Fruit fly (Drosophila melanogaster) Kc167 (cell line): Measurements from ENCODE around the gene att-ORFB.

Experiments
- Myc ChIP-seq: fragments of >200 bp; optimal IDR thresholded peaks from 2 replicates; lab custom pipeline; 2017; ENCODE audit warnings: missing external identifiers
- Sin3A ChIP-seq: fragments of >200 bp; optimal IDR thresholded peaks from 2 replicates; lab custom pipeline; 2018; ENCODE audit warnings: missing external identifiers
- h ChIP-seq: fragments of >200 bp; optimal IDR thresholded peaks from 3 replicates; lab custom pipeline; 2018; ENCODE audit warnings: missing external identifiers
- psq ChIP-seq: fragments of >200 bp; optimal IDR thresholded peaks from 2 replicates; lab custom pipeline; 2017; ENCODE audit warnings: missing external identifiers
- ttk ChIP-seq: sonication (Bioruptor generic); optimal IDR thresholded peaks from 2 replicates; lab custom pipeline; 2017; ENCODE audit warnings: missing external identifiers

DNA sequence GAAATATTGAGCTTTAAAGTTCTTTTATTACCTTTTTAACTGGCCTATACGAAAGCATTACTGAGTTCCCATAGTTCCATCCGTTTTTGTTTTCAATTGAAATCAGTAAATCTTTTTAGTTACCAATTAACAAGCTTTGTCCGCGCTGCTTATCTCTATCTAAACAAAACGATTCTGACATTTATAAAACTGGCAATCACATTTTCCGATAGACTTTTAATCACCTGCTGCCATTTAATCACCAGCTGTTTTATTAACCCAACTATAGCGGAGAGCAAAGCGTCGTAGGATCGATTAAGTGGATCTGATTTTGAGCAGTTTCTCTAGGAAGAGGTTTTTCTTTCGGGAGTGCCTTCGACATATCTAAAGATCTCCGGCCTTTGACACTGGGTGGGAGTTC is 48.4 kb upstream of the att-ORFB start:
- TF ChIP-seq h (lab: Kevin White, UChicago), result no peak
- no peak for TF ChIP-seq Sin3A (lab: Kevin White, UChicago)
- TF ChIP-seq ttk, result no peak
- TF ChIP-seq psq (lab: Kevin White, UChicago), result no peak
- TF ChIP-seq Myc (lab: Kevin White, UChicago), result no peak
